Fruit fly (Drosophila melanogaster) whole organism: ENCODE measurements around the gene CG6966.

Experiments
- Dll ChIP-seq: fragments of >200 bp; optimal IDR thresholded peaks from 2 replicates; lab custom pipeline; 2017
- pan ChIP-seq: fragments of >200 bp; optimal IDR thresholded peaks from 2 replicates; lab custom pipeline; 2017
- psq ChIP-seq: fragments of >200 bp; optimal IDR thresholded peaks from 2 replicates; lab custom pipeline; 2017
- usp ChIP-seq: fragments of >200 bp; optimal IDR thresholded peaks from 2 replicates; lab custom pipeline; 2017; ENCODE audit warnings: missing biosample characterization, missing genetic modification characterization, mixed read lengths

DNA sequence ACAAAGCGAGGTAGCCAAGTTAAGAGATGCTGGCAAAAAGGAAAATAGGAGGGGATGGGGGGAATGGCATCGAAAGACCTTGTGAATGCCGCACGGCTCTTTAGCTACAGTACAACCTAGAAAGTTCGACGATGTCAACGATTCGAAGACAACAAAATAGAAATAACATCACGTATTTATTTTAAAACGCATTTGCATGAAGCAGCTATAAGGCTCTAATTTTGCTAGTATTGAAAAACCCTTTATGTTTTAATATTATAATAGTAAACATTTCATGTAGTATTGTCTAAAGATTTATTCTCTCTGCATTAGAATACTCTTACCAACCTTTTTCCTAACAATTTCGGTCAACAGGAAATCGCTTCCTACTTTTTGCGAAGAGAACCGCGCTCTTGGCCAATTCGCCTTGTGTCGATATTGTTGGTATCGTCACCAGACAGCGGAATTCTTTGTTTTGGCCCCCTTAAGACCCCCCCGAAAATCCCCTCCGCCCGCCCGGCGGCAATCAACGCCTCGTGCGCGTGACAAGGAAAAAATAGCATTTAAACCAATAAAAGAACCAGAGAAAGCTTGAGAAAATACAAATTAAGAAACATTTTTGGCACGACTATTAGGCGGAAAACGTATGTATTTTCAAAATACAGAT lies 10.8 kb downstream of the CG6966 start:
- no peak for TF ChIP-seq psq
- TF ChIP-seq Dll (lab: Kevin White, UChicago), result no peak
- no peak for TF ChIP-seq pan (lab: Kevin White, UChicago)
- no peak for TF ChIP-seq usp (GFP tag; lab: Kevin White, UChicago)
